Fruit fly (Drosophila melanogaster) whole organism, embryonic: ENCODE data around the gene mRpS18B.

ENCODE experiments used
- Bdp1 ChIP-seq: fragments of 200-800 bp; sonication (Bioruptor generic); optimal IDR thresholded peaks from 3 replicates; lab custom pipeline; 2016; ENCODE audit warnings: missing biosample characterization, missing genetic modification characterization
- CG12104 ChIP-seq: fragments of 200-800 bp; sonication (Bioruptor generic); optimal IDR thresholded peaks from 3 replicates; lab custom pipeline; 2016; ENCODE audit warnings: missing biosample characterization, missing genetic modification characterization
- CG12391 ChIP-seq: fragments of 200-800 bp; sonication (Bioruptor generic); optimal IDR thresholded peaks from 3 replicates; lab custom pipeline; 2018; ENCODE audit warnings: missing biosample characterization, mild to moderate bottlenecking, missing genetic modification characterization, moderate library complexity
- CG13424 ChIP-seq: fragments of 200-800 bp; sonication (Bioruptor generic); optimal IDR thresholded peaks from 2 replicates; lab custom pipeline; 2019; ENCODE audit warnings: missing biosample characterization, mild to moderate bottlenecking, missing genetic modification characterization, moderate library complexity
- CG13624 ChIP-seq: fragments of 200-800 bp; sonication (Bioruptor generic); optimal IDR thresholded peaks from 2 replicates; lab custom pipeline; 2016; ENCODE audit warnings: missing biosample characterization, missing genetic modification characterization
- CG17802 ChIP-seq: fragments of 200-800 bp; sonication (Bioruptor generic); optimal IDR thresholded peaks from 2 replicates; lab custom pipeline; 2018; ENCODE audit warnings: missing biosample characterization, mild to moderate bottlenecking, missing genetic modification characterization, moderate library complexity
- CG1792 ChIP-seq: fragments of 200-800 bp; sonication (Bioruptor generic); optimal IDR thresholded peaks from 2 replicates; lab custom pipeline; 2016; ENCODE audit warnings: missing biosample characterization, missing genetic modification characterization
- CG2116 ChIP-seq: fragments of 200-800 bp; sonication (Bioruptor generic); optimal IDR thresholded peaks from 3 replicates; lab custom pipeline; 2018; ENCODE audit warnings: missing biosample characterization, mild to moderate bottlenecking, missing genetic modification characterization
- CG30431 ChIP-seq: fragments of 200-800 bp; sonication (Bioruptor generic); optimal IDR thresholded peaks from 2 replicates; lab custom pipeline; 2017; ENCODE audit warnings: missing biosample characterization, missing genetic modification characterization
- CG3065 ChIP-seq: fragments of 200-800 bp; sonication (Bioruptor generic); optimal IDR thresholded peaks from 2 replicates; lab custom pipeline; 2016; ENCODE audit warnings: missing biosample characterization, missing genetic modification characterization
- CG32767 ChIP-seq: fragments of 200-800 bp; sonication (Bioruptor generic); IDR thresholded peaks from 2 replicates; pipeline ENCODE4 v1.3.6; 2022; ENCODE audit warnings: missing biosample characterization, missing genetic modification characterization
- CG42726 ChIP-seq: fragments of 200-800 bp; sonication (Bioruptor generic); IDR thresholded peaks from 2 replicates; pipeline ENCODE4 v1.3.6; 2022; ENCODE audit warnings: missing biosample characterization, missing genetic modification characterization; ENCODE audit not compliant: partially characterized antibody
- CG5245 ChIP-seq: fragments of 200-800 bp; sonication (Bioruptor generic); optimal IDR thresholded peaks from 3 replicates; lab custom pipeline; 2016; ENCODE audit warnings: missing biosample characterization, missing genetic modification characterization
- CG6689 ChIP-seq: fragments of 200-800 bp; sonication (Bioruptor generic); IDR thresholded peaks from 2 replicates; pipeline ENCODE4 v1.3.6; 2022; ENCODE audit warnings: missing biosample characterization, missing genetic modification characterization
- CG7786 ChIP-seq: fragments of 200-800 bp; sonication (Bioruptor generic); optimal IDR thresholded peaks from 2 replicates; lab custom pipeline; 2016; ENCODE audit warnings: missing biosample characterization, missing genetic modification characterization
- CG8359 ChIP-seq: fragments of 200-800 bp; sonication (Bioruptor generic); optimal IDR thresholded peaks from 2 replicates; lab custom pipeline; 2017; ENCODE audit warnings: missing biosample characterization, mild to moderate bottlenecking, missing genetic modification characterization, borderline replicate concordance
- CG9797 ChIP-seq: fragments of 200-800 bp; sonication (Bioruptor generic); optimal IDR thresholded peaks from 3 replicates; lab custom pipeline; 2018; ENCODE audit warnings: missing biosample characterization, mild to moderate bottlenecking, missing genetic modification characterization
- CrebB ChIP-seq: fragments of 200-800 bp; sonication (Bioruptor generic); optimal IDR thresholded peaks from 3 replicates; lab custom pipeline; 2018; ENCODE audit warnings: missing biosample characterization, mild to moderate bottlenecking, missing genetic modification characterization
- D19A ChIP-seq: fragments of 200-800 bp; optimal IDR thresholded peaks from 3 replicates; lab custom pipeline; 2019; ENCODE audit warnings: missing biosample characterization, mild to moderate bottlenecking, missing genetic modification characterization, moderate library complexity
- E2f2 ChIP-seq: fragments of 200-800 bp; sonication (Bioruptor generic); IDR thresholded peaks from 2 replicates; pipeline ENCODE4 v1.3.6; 2022; ENCODE audit warnings: missing biosample characterization, missing genetic modification characterization
- HHEX ChIP-seq: fragments of 200-800 bp; sonication (Bioruptor generic); optimal IDR thresholded peaks from 3 replicates; lab custom pipeline; 2017; ENCODE audit warnings: missing biosample characterization, mild to moderate bottlenecking, missing genetic modification characterization, missing genetic modification reagents
- HLH3B ChIP-seq: fragments of 200-800 bp; sonication (Bioruptor generic); IDR thresholded peaks from 2 replicates; pipeline ENCODE4 v1.3.6; 2022; ENCODE audit warnings: missing biosample characterization, missing genetic modification characterization
- HLHmδ ChIP-seq: fragments of 200-800 bp; sonication (Bioruptor generic); optimal IDR thresholded peaks from 2 replicates; lab custom pipeline; 2018; ENCODE audit warnings: missing biosample characterization, mild to moderate bottlenecking, missing genetic modification characterization, moderate library complexity
- Hey ChIP-seq: fragments of 200-800 bp; sonication (Bioruptor generic); optimal IDR thresholded peaks from 3 replicates; lab custom pipeline; 2018; ENCODE audit warnings: missing biosample characterization, mild to moderate bottlenecking, missing genetic modification characterization
- HmgD ChIP-seq: fragments of 200-800 bp; sonication (Bioruptor generic); optimal IDR thresholded peaks from 3 replicates; lab custom pipeline; 2016; ENCODE audit warnings: missing biosample characterization, missing genetic modification characterization
- Hmx ChIP-seq: fragments of 200-800 bp; sonication (Bioruptor generic); optimal IDR thresholded peaks from 2 replicates; lab custom pipeline; 2016; ENCODE audit warnings: missing biosample characterization, missing genetic modification characterization
- Hr78 ChIP-seq, 2 experiments: fragments of 200-800 bp in 1 of 2; fragments of >200 bp in 1 of 2; sonication (Bioruptor generic) in 1 of 2; optimal IDR thresholded peaks; 2 replicates each; lab custom pipeline; 2017 to 2019; ENCODE audit warnings: missing biosample characterization in 2 of 2, missing genetic modification characterization in 2 of 2, mild to moderate bottlenecking in 1 of 2, moderate library complexity in 1 of 2
- Oaz ChIP-seq: fragments of 200-800 bp; sonication (Bioruptor generic); IDR thresholded peaks from 2 replicates; pipeline ENCODE4 v1.3.6; 2022; ENCODE audit warnings: missing biosample characterization, missing genetic modification characterization
- Sin3A ChIP-seq: fragments of >200 bp; optimal IDR thresholded peaks from 2 replicates; lab custom pipeline; 2018
- Sox102F ChIP-seq: fragments of 200-800 bp; sonication (Bioruptor generic); optimal IDR thresholded peaks from 2 replicates; lab custom pipeline; 2018; ENCODE audit warnings: missing biosample characterization, mild to moderate bottlenecking, missing genetic modification characterization, moderate library complexity
- Usf ChIP-seq: fragments of 200-800 bp; sonication (Bioruptor generic); optimal IDR thresholded peaks from 2 replicates; lab custom pipeline; 2017; ENCODE audit warnings: missing genotype, missing biosample characterization, missing genetic modification characterization
- Vsx1 ChIP-seq: fragments of 200-800 bp; sonication (Bioruptor generic); optimal IDR thresholded peaks from 2 replicates; lab custom pipeline; 2017; ENCODE audit warnings: missing biosample characterization, mild to moderate bottlenecking, missing genetic modification characterization, missing genetic modification reagents
- ara ChIP-seq: fragments of 200-800 bp; sonication (Bioruptor generic); IDR thresholded peaks from 2 replicates; pipeline ENCODE4 v1.3.6; 2022; ENCODE audit warnings: missing biosample characterization, missing genetic modification characterization
- br ChIP-seq: fragments of >200 bp; optimal IDR thresholded peaks from 2 replicates; lab custom pipeline; 2017
- crol ChIP-seq: fragments of 200-800 bp; sonication (Bioruptor generic); IDR thresholded peaks from 2 replicates; pipeline ENCODE4 v1.3.6; 2022; ENCODE audit warnings: missing biosample characterization, missing genetic modification characterization
- dimm ChIP-seq: fragments of 200-800 bp; sonication (Bioruptor generic); IDR thresholded peaks from 2 replicates; pipeline ENCODE4 v1.3.6; 2022; ENCODE audit warnings: missing biosample characterization, missing genetic modification characterization
- ems ChIP-seq: fragments of 200-800 bp; sonication (Bioruptor generic); optimal IDR thresholded peaks from 3 replicates; lab custom pipeline; 2016; ENCODE audit warnings: missing biosample characterization, missing genetic modification characterization
- jing ChIP-seq: fragments of 200-800 bp; sonication (Bioruptor generic); optimal IDR thresholded peaks from 2 replicates; lab custom pipeline; 2018; ENCODE audit warnings: missing biosample characterization, mild to moderate bottlenecking, missing genetic modification characterization
- klu ChIP-seq: fragments of 200-800 bp; sonication (Bioruptor generic); IDR thresholded peaks from 2 replicates; pipeline ENCODE4 v1.3.6; 2022; ENCODE audit warnings: missing biosample characterization, missing genetic modification characterization
- knrl ChIP-seq: fragments of 200-800 bp; sonication (Bioruptor generic); IDR thresholded peaks from 3 replicates; pipeline ENCODE4 v1.3.6; 2022; ENCODE audit warnings: missing biosample characterization, missing genetic modification characterization; ENCODE audit not compliant: partially characterized antibody
- nau ChIP-seq: fragments of 200-800 bp; sonication (Bioruptor generic); optimal IDR thresholded peaks from 3 replicates; lab custom pipeline; 2017; ENCODE audit warnings: missing biosample characterization, mild to moderate bottlenecking, missing genetic modification characterization, missing genetic modification reagents
- nom ChIP-seq: fragments of 200-800 bp; sonication (Bioruptor generic); optimal IDR thresholded peaks from 2 replicates; lab custom pipeline; 2017; ENCODE audit warnings: missing biosample characterization, missing genetic modification characterization, mild to moderate bottlenecking, moderate library complexity, missing genetic modification reagents
- peb ChIP-seq: fragments of 200-800 bp; sonication (Bioruptor generic); IDR thresholded peaks from 2 replicates; pipeline ENCODE4 v1.3.6; 2022; ENCODE audit warnings: missing biosample characterization, missing genetic modification characterization
- pita ChIP-seq: fragments of 200-800 bp; sonication (Bioruptor generic); optimal IDR thresholded peaks from 2 replicates; lab custom pipeline; 2017; ENCODE audit warnings: missing biosample characterization, mild to moderate bottlenecking, missing genetic modification characterization
- run ChIP-seq: fragments of 200-800 bp; sonication (Bioruptor generic); optimal IDR thresholded peaks from 3 replicates; lab custom pipeline; 2018; ENCODE audit warnings: missing biosample characterization, mild to moderate bottlenecking, missing genetic modification characterization
- sens-2 ChIP-seq: fragments of 200-800 bp; sonication (Bioruptor generic); IDR thresholded peaks from 2 replicates; pipeline ENCODE4 v1.3.6; 2022; ENCODE audit warnings: missing biosample characterization, missing genetic modification characterization
- tgo ChIP-seq: fragments of 200-800 bp; sonication (Bioruptor generic); IDR thresholded peaks from 3 replicates; pipeline ENCODE4 v1.3.6; 2022; ENCODE audit warnings: missing biosample characterization, missing genetic modification characterization
- twi ChIP-seq: fragments of 200-800 bp; optimal IDR thresholded peaks from 2 replicates; lab custom pipeline; 2019; ENCODE audit warnings: missing biosample characterization, mild to moderate bottlenecking, missing genetic modification characterization, moderate library complexity
- unpg ChIP-seq: fragments of 200-800 bp; sonication (Bioruptor generic); optimal IDR thresholded peaks from 3 replicates; lab custom pipeline; 2018; ENCODE audit warnings: missing biosample characterization, mild to moderate bottlenecking, missing genetic modification characterization, moderate library complexity

The mRpS18B gene

DNA sequence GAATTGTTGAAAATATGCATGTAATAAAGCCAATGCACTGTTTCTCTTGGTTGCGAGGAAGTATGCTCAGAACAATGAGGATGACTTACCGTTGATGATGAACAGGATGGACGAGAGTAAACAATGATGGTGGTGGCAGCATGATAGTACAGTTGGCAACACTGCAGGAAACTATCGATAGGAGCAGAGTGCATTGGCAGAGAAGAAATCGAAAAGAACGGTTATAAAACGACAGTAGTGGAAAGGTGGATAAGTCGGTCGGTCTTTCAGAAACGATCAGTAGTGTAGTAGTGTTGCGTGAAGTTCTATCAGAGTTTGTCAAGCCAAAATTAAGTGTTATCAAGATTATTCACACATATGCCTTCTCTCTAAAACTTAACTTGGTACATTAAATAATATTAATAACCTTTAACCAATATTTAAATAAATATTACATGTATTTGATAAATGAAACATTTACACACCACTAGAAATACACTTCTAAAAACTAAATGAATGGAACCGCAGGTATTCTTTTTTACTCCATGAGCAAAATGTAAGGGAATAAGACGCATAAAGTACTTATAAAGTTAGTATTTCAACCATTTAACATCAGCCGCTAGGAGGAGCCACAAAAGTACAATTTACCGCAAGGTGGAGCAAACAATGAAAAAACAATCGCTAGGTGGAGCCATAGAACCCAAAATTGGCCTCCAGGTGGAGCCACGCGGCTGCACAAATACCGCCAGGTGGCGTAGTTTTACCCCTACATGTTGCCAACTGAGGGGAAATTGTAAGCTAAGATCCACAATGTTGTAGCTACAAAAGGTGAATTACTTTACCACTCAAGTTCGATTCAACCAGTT is 23.6 kb upstream of the mRpS18B start (continued):
- TF ChIP-seq ems (peak; percentile 73), Bdp1 (GFP tag; lab: Kevin White, UChicago) (peak; percentile 52), Vsx1 (GFP tag; lab: Kevin White, UChicago) (peak; percentile 13), run (tag; lab: Kevin White, UChicago) (peak; percentile 10), Sin3A (lab: Kevin White, UChicago) (no peak), CrebB (no peak), tgo (GFP tag; lab: Robert Waterston, UW) (peak; percentile 89), CG3065 (GFP tag; lab: Kevin White, UChicago) (peak; percentile 70), CG5245 (GFP tag; lab: Kevin White, UChicago) (peak; percentile 98), CG9797 (peak; percentile 16), peb (GFP tag; lab: Robert Waterston, UW) (peak; percentile 72), klu (GFP tag; lab: Robert Waterston, UW) (peak; percentile 77), nom (GFP tag; lab: Kevin White, UChicago) (no peak), br (lab: Kevin White, UChicago) (no peak), CG42726 (GFP tag; lab: Robert Waterston, UW) (peak; percentile 90), ara (GFP tag; lab: Robert Waterston, UW) (peak; percentile 80), CG13624 (GFP tag; lab: Kevin White, UChicago) (peak; percentile 88), CG12391 (tag; lab: Kevin White, UChicago) (peak; percentile 80), CG30431 (peak; percentile 91), D19A (peak; percentile 53), pita (GFP tag; lab: Kevin White, UChicago) (peak; percentile 91), CG8359 (GFP tag; lab: Kevin White, UChicago) (no peak), sens-2 (peak; percentile 79), CG6689 (GFP tag; lab: Robert Waterston, UW) (peak; percentile 67; the same call in 1 of the 2 replicates), Hr78 (GFP tag; optimal IDR thresholded peaks at IDR 0.05; lab: Kevin White, UChicago) (no peak), HmgD (GFP tag; lab: Kevin White, UChicago) (peak; percentile 92), Hmx (GFP tag; lab: Kevin White, UChicago) (no peak), Hey (tag; lab: Kevin White, UChicago) (no peak), crol (no peak), CG17802 (tag; lab: Kevin White, UChicago) (peak; percentile 72), nau (GFP tag; lab: Kevin White, UChicago) (peak; percentile 40), HLHmδ (GFP tag; lab: Kevin White, UChicago) (peak; percentile 91), knrl (GFP tag; lab: Robert Waterston, UW) (peak; percentile 75), jing (GFP tag; lab: Kevin White, UChicago) (peak; percentile 74), HHEX (GFP tag; lab: Kevin White, UChicago) (peak; percentile 43), CG2116 (GFP tag; lab: Kevin White, UChicago) (peak; percentile 64), Sox102F (GFP tag; lab: Kevin White, UChicago) (peak; percentile 88), unpg (GFP tag; lab: Kevin White, UChicago) (peak; percentile 72), E2f2 (peak; percentile 60; the same call in 1 of the 2 replicates), CG12104 (peak; percentile 69), Oaz (GFP tag; lab: Robert Waterston, UW) (peak; percentile 85), CG7786 (GFP tag; lab: Kevin White, UChicago) (peak; percentile 82), CG1792 (GFP tag; lab: Kevin White, UChicago) (peak; percentile 78), CG13424 (tag; lab: Kevin White, UChicago) (peak; percentile 79), HLH3B (GFP tag; lab: Robert Waterston, UW) (peak; percentile 92), Usf (peak; percentile 59), CG32767 (no peak), twi (peak; percentile 67), dimm (GFP tag; lab: Robert Waterston, UW) (peak; percentile 80)
